Fruit fly (Drosophila melanogaster) whole organism, embryonic: ENCODE data around the gene Nepl3.

Source experiments
- CG10267 ChIP-seq: fragments of 200-800 bp; sonication (Bioruptor generic); optimal IDR thresholded peaks from 2 replicates; lab custom pipeline; 2018; ENCODE audit warnings: missing biosample characterization, mild to moderate bottlenecking, missing genetic modification characterization, moderate library complexity
- CG11085 ChIP-seq: fragments of 200-800 bp; sonication (Bioruptor generic); IDR thresholded peaks from 2 replicates; pipeline ENCODE4 v1.3.6; 2022; ENCODE audit warnings: missing biosample characterization, missing genetic modification characterization
- CG11504 ChIP-seq: fragments of 200-800 bp; sonication (Bioruptor generic); optimal IDR thresholded peaks from 3 replicates; lab custom pipeline; 2019; ENCODE audit warnings: missing biosample characterization, mild to moderate bottlenecking, missing genetic modification characterization, moderate library complexity
- CG11696 ChIP-seq: fragments of 200-800 bp; sonication (Bioruptor generic); IDR thresholded peaks from 2 replicates; pipeline ENCODE4 v1.3.6; 2022; ENCODE audit warnings: missing biosample characterization, missing genetic modification characterization
- CG11723 ChIP-seq: fragments of 200-800 bp; sonication (Bioruptor generic); optimal IDR thresholded peaks from 2 replicates; lab custom pipeline; 2017; ENCODE audit warnings: missing biosample characterization, mild to moderate bottlenecking, missing genetic modification characterization
- CG13287 ChIP-seq: fragments of 200-800 bp; sonication (Bioruptor generic); IDR thresholded peaks from 2 replicates; pipeline ENCODE4 v1.3.6; 2022; ENCODE audit warnings: missing biosample characterization, missing genetic modification characterization; ENCODE audit not compliant: partially characterized antibody
- CG1603 ChIP-seq: fragments of 200-800 bp; sonication (Bioruptor generic); optimal IDR thresholded peaks from 2 replicates; lab custom pipeline; 2019; ENCODE audit warnings: missing biosample characterization, mild to moderate bottlenecking, missing genetic modification characterization, moderate library complexity
- CG18262 ChIP-seq: fragments of 200-800 bp; optimal IDR thresholded peaks from 3 replicates; lab custom pipeline; 2019; ENCODE audit warnings: missing biosample characterization, mild to moderate bottlenecking, missing genetic modification characterization, moderate library complexity
- CG18619 ChIP-seq: fragments of 200-800 bp; sonication (Bioruptor generic); optimal IDR thresholded peaks from 3 replicates; lab custom pipeline; 2017; ENCODE audit warnings: missing biosample characterization, mild to moderate bottlenecking, missing genetic modification characterization
- CG2120 ChIP-seq: fragments of 200-800 bp; sonication (Bioruptor generic); optimal IDR thresholded peaks from 3 replicates; lab custom pipeline; 2016; ENCODE audit warnings: missing biosample characterization, missing genetic modification characterization
- CG31224 ChIP-seq: fragments of 200-800 bp; sonication (Bioruptor generic); IDR thresholded peaks from 2 replicates; pipeline ENCODE4 v1.3.6; 2022; ENCODE audit warnings: missing biosample characterization, missing genetic modification characterization
- CG3163 ChIP-seq: fragments of 200-800 bp; sonication (Bioruptor generic); optimal IDR thresholded peaks from 3 replicates; lab custom pipeline; 2016; ENCODE audit warnings: missing biosample characterization, missing genetic modification characterization
- CG4282 ChIP-seq: fragments of 200-800 bp; sonication (Bioruptor generic); optimal IDR thresholded peaks from 2 replicates; lab custom pipeline; 2016; ENCODE audit warnings: missing biosample characterization, missing genetic modification characterization
- CG4328 ChIP-seq: fragments of 200-800 bp; sonication (Bioruptor generic); optimal IDR thresholded peaks from 3 replicates; lab custom pipeline; 2017; ENCODE audit warnings: missing biosample characterization, missing genetic modification reagents, missing genetic modification characterization
- CG7786 ChIP-seq: fragments of 200-800 bp; sonication (Bioruptor generic); optimal IDR thresholded peaks from 2 replicates; lab custom pipeline; 2016; ENCODE audit warnings: missing biosample characterization, missing genetic modification characterization
- CG7987 ChIP-seq: fragments of 200-800 bp; sonication (Bioruptor generic); optimal IDR thresholded peaks from 2 replicates; lab custom pipeline; 2018; ENCODE audit warnings: missing biosample characterization, mild to moderate bottlenecking, missing genetic modification characterization, moderate library complexity
- CG9437 ChIP-seq: fragments of 200-800 bp; sonication (Bioruptor generic); optimal IDR thresholded peaks from 2 replicates; lab custom pipeline; 2018; ENCODE audit warnings: missing biosample characterization, mild to moderate bottlenecking, missing genetic modification characterization
- D19A ChIP-seq: fragments of 200-800 bp; optimal IDR thresholded peaks from 3 replicates; lab custom pipeline; 2019; ENCODE audit warnings: missing biosample characterization, mild to moderate bottlenecking, missing genetic modification characterization, moderate library complexity
- Eip74EF ChIP-seq, 2 experiments: fragments of 200-800 bp in 1 of 2; fragments of >200 bp in 1 of 2; sonication (Bioruptor generic) in 1 of 2; optimal IDR thresholded peaks; 2 replicates each; lab custom pipeline; 2017 to 2019; ENCODE audit warnings: missing biosample characterization in 2 of 2, missing genetic modification characterization in 2 of 2, mild to moderate bottlenecking in 1 of 2, moderate library complexity in 1 of 2
- Ets65A ChIP-seq: fragments of 200-800 bp; sonication (Bioruptor generic); peaks from one replicate; lab custom pipeline; 2016; ENCODE audit warnings: missing biosample characterization, missing genetic modification characterization
- H15 ChIP-seq: fragments of 200-800 bp; sonication (Bioruptor generic); IDR thresholded peaks from 3 replicates; pipeline ENCODE4 v1.3.6; 2022; ENCODE audit warnings: missing biosample characterization, missing genetic modification characterization
- Hmx ChIP-seq: fragments of 200-800 bp; sonication (Bioruptor generic); optimal IDR thresholded peaks from 2 replicates; lab custom pipeline; 2016; ENCODE audit warnings: missing biosample characterization, missing genetic modification characterization
- Meics ChIP-seq: fragments of 200-800 bp; sonication (Bioruptor generic); optimal IDR thresholded peaks from 2 replicates; lab custom pipeline; 2017; ENCODE audit warnings: missing biosample characterization, mild to moderate bottlenecking, missing genetic modification characterization
- NC2α ChIP-seq: fragments of 200-800 bp; sonication (Bioruptor generic); optimal IDR thresholded peaks from 2 replicates; lab custom pipeline; 2016; ENCODE audit warnings: missing biosample characterization, missing genetic modification characterization
- NK7.1 ChIP-seq: fragments of 200-800 bp; sonication (Bioruptor generic); optimal IDR thresholded peaks from 3 replicates; lab custom pipeline; 2016; ENCODE audit warnings: missing biosample characterization, missing genetic modification characterization
- PHDP ChIP-seq: fragments of 200-800 bp; sonication (Bioruptor generic); optimal IDR thresholded peaks from 3 replicates; lab custom pipeline; 2018; ENCODE audit warnings: missing biosample characterization, mild to moderate bottlenecking, missing genetic modification characterization, moderate library complexity
- Xrp1 ChIP-seq: fragments of 200-800 bp; sonication (Bioruptor generic); IDR thresholded peaks from 2 replicates; pipeline ENCODE4 v1.3.6; 2022; ENCODE audit warnings: missing biosample characterization, missing genetic modification characterization
- YL-1 ChIP-seq: fragments of 200-800 bp; sonication (Bioruptor generic); optimal IDR thresholded peaks from 3 replicates; lab custom pipeline; 2017; ENCODE audit warnings: missing biosample characterization, mild to moderate bottlenecking, missing genetic modification characterization
- bcd ChIP-seq: fragments of 200-800 bp; sonication (Bioruptor generic); optimal IDR thresholded peaks from 2 replicates; lab custom pipeline; 2017; ENCODE audit warnings: missing biosample characterization, mild to moderate bottlenecking, missing genetic modification characterization
- crol ChIP-seq: fragments of 200-800 bp; sonication (Bioruptor generic); IDR thresholded peaks from 2 replicates; pipeline ENCODE4 v1.3.6; 2022; ENCODE audit warnings: missing biosample characterization, missing genetic modification characterization
- dmrt99B ChIP-seq: fragments of 200-800 bp; sonication (Bioruptor generic); optimal IDR thresholded peaks from 2 replicates; lab custom pipeline; 2018; ENCODE audit warnings: missing biosample characterization, mild to moderate bottlenecking, missing genetic modification characterization, moderate library complexity
- esg ChIP-seq: fragments of 200-800 bp; sonication (Bioruptor generic); conservative IDR thresholded peaks from 2 replicates; pipeline ENCODE4 v1.3.6; 2022; ENCODE audit warnings: missing biosample characterization, missing genetic modification characterization
- grn ChIP-seq: fragments of 200-800 bp; sonication (Bioruptor generic); optimal IDR thresholded peaks from 3 replicates; lab custom pipeline; 2017; ENCODE audit warnings: missing biosample characterization, missing genetic modification characterization
- hb ChIP-seq: fragments of 200-800 bp; sonication (Bioruptor generic); IDR thresholded peaks from 3 replicates; pipeline ENCODE4 v1.3.6; 2022; ENCODE audit warnings: missing biosample characterization, missing genetic modification characterization; ENCODE audit not compliant: partially characterized antibody
- hbn ChIP-seq: fragments of 200-800 bp; sonication (Bioruptor generic); IDR thresholded peaks from 2 replicates; pipeline ENCODE4 v1.3.6; 2022; ENCODE audit warnings: missing biosample characterization, missing genetic modification characterization; ENCODE audit not compliant: partially characterized antibody
- kah ChIP-seq: fragments of 200-800 bp; sonication (Bioruptor generic); optimal IDR thresholded peaks from 2 replicates; lab custom pipeline; 2018; ENCODE audit warnings: missing biosample characterization, mild to moderate bottlenecking, missing genetic modification characterization
- kni ChIP-seq: fragments of 200-800 bp; sonication (Bioruptor generic); optimal IDR thresholded peaks from 3 replicates; lab custom pipeline; 2017; ENCODE audit warnings: mild to moderate bottlenecking, missing biosample characterization, missing genetic modification reagents, missing genetic modification characterization
- org-1 ChIP-seq: fragments of 200-800 bp; sonication (Bioruptor generic); optimal IDR thresholded peaks from 2 replicates; lab custom pipeline; 2017; ENCODE audit warnings: missing biosample characterization, missing genetic modification characterization
- p53 ChIP-seq: fragments of 200-800 bp; sonication (Bioruptor generic); optimal IDR thresholded peaks from 2 replicates; lab custom pipeline; 2016; ENCODE audit warnings: missing biosample characterization, missing genetic modification characterization
- pnt ChIP-seq: fragments of 200-800 bp; sonication (Bioruptor generic); optimal IDR thresholded peaks from 3 replicates; lab custom pipeline; 2016; ENCODE audit warnings: missing biosample characterization, missing genetic modification characterization
- repo ChIP-seq: fragments of 200-800 bp; sonication (Bioruptor generic); optimal IDR thresholded peaks from 2 replicates; lab custom pipeline; 2016; ENCODE audit warnings: missing biosample characterization, missing genetic modification characterization
- rib ChIP-seq: fragments of 200-800 bp; sonication (Bioruptor generic); IDR thresholded peaks from 2 replicates; pipeline ENCODE4 v1.3.6; 2022; ENCODE audit warnings: missing biosample characterization, missing genetic modification characterization
- ro ChIP-seq: fragments of 200-800 bp; sonication (Bioruptor generic); IDR thresholded peaks from 2 replicates; pipeline ENCODE4 v1.3.6; 2022; ENCODE audit warnings: missing biosample characterization, missing genetic modification characterization
- sc ChIP-seq, 3 experiments: fragments of >200 bp in 2 of 3; fragments of 200-800 bp in 1 of 3; sonication (Bioruptor generic) in 1 of 3; optimal IDR thresholded peaks; 2 replicates in 2 of 3; 3 replicates in 1 of 3; lab custom pipeline; 2017; ENCODE audit warnings: mild to moderate bottlenecking in 1 of 3, missing biosample characterization in 1 of 3, missing genetic modification characterization in 1 of 3, missing genetic modification reagents in 1 of 3
- sens ChIP-seq: fragments of 200-800 bp; sonication (Bioruptor generic); peaks from one replicate; lab custom pipeline; 2016; ENCODE audit warnings: missing biosample characterization, missing genetic modification characterization
- slp2 ChIP-seq: fragments of 200-800 bp; sonication (Bioruptor generic); optimal IDR thresholded peaks from 2 replicates; lab custom pipeline; 2016; ENCODE audit warnings: missing biosample characterization, missing genetic modification characterization
- trh ChIP-seq: fragments of 200-800 bp; sonication (Bioruptor generic); optimal IDR thresholded peaks from 2 replicates; lab custom pipeline; 2016; ENCODE audit warnings: missing biosample characterization, missing genetic modification characterization
- tup ChIP-seq: fragments of 200-800 bp; sonication (Bioruptor generic); optimal IDR thresholded peaks from 2 replicates; lab custom pipeline; 2016; ENCODE audit warnings: missing biosample characterization, mild to moderate bottlenecking, missing genetic modification characterization, moderate library complexity
- zen ChIP-seq: fragments of 200-800 bp; sonication (Bioruptor generic); optimal IDR thresholded peaks from 3 replicates; lab custom pipeline; 2018; ENCODE audit warnings: missing biosample characterization, mild to moderate bottlenecking, missing genetic modification characterization, moderate library complexity

Gene Nepl3

dm6 chr2L:5044892-5045619 lies 13.0 kb downstream of the Nepl3 start (continued):
- TF ChIP-seq CG1603 (tag; lab: Kevin White, UChicago) = peak; percentile 14
- no peak for TF ChIP-seq YL-1 (GFP tag; lab: Kevin White, UChicago)
- no peak for TF ChIP-seq Hmx (GFP tag; lab: Kevin White, UChicago)
- TF ChIP-seq slp2 (GFP tag; lab: Kevin White, UChicago) = no peak
- TF ChIP-seq D19A = peak; percentile 75
- TF ChIP-seq dmrt99B (tag; lab: Kevin White, UChicago) = peak; percentile 77
- peak; percentile 29 for TF ChIP-seq org-1 (GFP tag; lab: Kevin White, UChicago)
- TF ChIP-seq Xrp1 (GFP tag; lab: Robert Waterston, UW) = peak; percentile 61
- peak; percentile 62 for TF ChIP-seq bcd (GFP tag; lab: Kevin White, UChicago)
- peak; percentile 64 for TF ChIP-seq Ets65A (GFP tag; lab: Kevin White, UChicago)
- no peak for TF ChIP-seq p53 (GFP tag; lab: Kevin White, UChicago)
- peak; percentile 26 for TF ChIP-seq CG7786 (GFP tag; lab: Kevin White, UChicago)
- no peak for TF ChIP-seq rib (GFP tag; lab: Robert Waterston, UW)
- TF ChIP-seq CG31224 (GFP tag; lab: Robert Waterston, UW) = peak; percentile 18; the same call in 1 of the 2 replicates
- peak; percentile 68 for TF ChIP-seq Meics (GFP tag; lab: Kevin White, UChicago)
- TF ChIP-seq hb = no peak
- no peak for TF ChIP-seq crol (GFP tag; lab: Robert Waterston, UW)
- TF ChIP-seq Eip74EF (GFP tag; optimal IDR thresholded peaks at IDR 0.05; lab: Kevin White, UChicago) = peak in 1 of 2 experiments; percentile 55
- no peak for TF ChIP-seq CG4282
- peak; percentile 31 for TF ChIP-seq CG4328
- no peak for TF ChIP-seq CG13287 (GFP tag; lab: Robert Waterston, UW)
- peak; percentile 41; the same call in 1 of the 2 replicates for TF ChIP-seq CG11696
- TF ChIP-seq ro = no peak; the same call in 1 of the 2 replicates
- no peak for TF ChIP-seq NC2α (GFP tag; lab: Kevin White, UChicago)
- peak; percentile 80 for TF ChIP-seq sens (GFP tag; lab: Kevin White, UChicago)
- TF ChIP-seq trh (GFP tag; lab: Kevin White, UChicago) = peak; percentile 19
- peak; percentile 46 for TF ChIP-seq PHDP (tag; lab: Kevin White, UChicago)
- TF ChIP-seq H15 = peak; percentile 43; the same call in 1 of the 3 replicates
- TF ChIP-seq esg (GFP tag; lab: Robert Waterston, UW) = 0 out of 2 replicates have a peak, but pooled peaks have one; percentile 13
- TF ChIP-seq CG9437 (GFP tag; lab: Kevin White, UChicago) = peak; percentile 74
- TF ChIP-seq tup (GFP tag; lab: Kevin White, UChicago) = no peak
- no peak for TF ChIP-seq kni (GFP tag; lab: Kevin White, UChicago)
- TF ChIP-seq sc (optimal IDR thresholded peaks at IDR 0.05; lab: Kevin White, UChicago) = no peak
- peak; percentile 52 for TF ChIP-seq sc (GFP tag; optimal IDR thresholded peaks at IDR 0.05; lab: Kevin White, UChicago)
- TF ChIP-seq CG3163 (GFP tag; lab: Kevin White, UChicago) = no peak
- TF ChIP-seq CG11085 (GFP tag; lab: Robert Waterston, UW) = peak; percentile 43; the same call in 1 of the 2 replicates
- peak; percentile 48 for TF ChIP-seq repo
- TF ChIP-seq grn = no peak
- no peak for TF ChIP-seq CG7987 (GFP tag; lab: Kevin White, UChicago)
- TF ChIP-seq CG2120 (GFP tag; lab: Kevin White, UChicago) = peak; percentile 37
- TF ChIP-seq kah (GFP tag; lab: Kevin White, UChicago) = peak; percentile 29
- peak; percentile 6 for TF ChIP-seq CG11723 (GFP tag; lab: Kevin White, UChicago)
- TF ChIP-seq CG10267 (tag; lab: Kevin White, UChicago) = peak; percentile 53
- peak; percentile 79 for TF ChIP-seq CG11504 (tag; lab: Kevin White, UChicago)
- TF ChIP-seq pnt (GFP tag; lab: Kevin White, UChicago) = peak; percentile 22
- TF ChIP-seq CG18619 = peak; percentile 70
- TF ChIP-seq zen (tag; lab: Kevin White, UChicago) = no peak
- no peak for TF ChIP-seq NK7.1
- peak; percentile 75 for TF ChIP-seq CG18262
- TF ChIP-seq hbn = no peak
